Worm (Caenorhabditis elegans) whole organism, early embryonic: ENCODE results near the gene spp-24.

ENCODE experiments used
- B0310.2 ChIP-seq: sonication (generic microtip); optimal IDR thresholded peaks from 2 replicates; lab custom pipeline; 2016; ENCODE audit warnings: mild to moderate bottlenecking, missing genetic modification characterization, missing compliant biosample characterization
- aly-1 ChIP-seq: sonication (generic microtip); optimal IDR thresholded peaks from 2 replicates; lab custom pipeline; 2016; ENCODE audit warnings: missing genetic modification characterization, missing compliant biosample characterization
- ama-1 ChIP-seq: fragments of 150-350 bp; optimal IDR thresholded peaks from 2 replicates; lab custom pipeline; 2014
- ceh-13 ChIP-seq: fragments of 200-800 bp; sonication (Bioruptor generic); optimal IDR thresholded peaks from 2 replicates; lab custom pipeline; 2018; ENCODE audit warnings: mild to moderate bottlenecking, missing genetic modification characterization, missing compliant biosample characterization
- ceh-36 ChIP-seq: sonication (generic microtip); optimal IDR thresholded peaks from 2 replicates; lab custom pipeline; 2016; ENCODE audit warnings: missing genetic modification characterization, inconsistent platforms, missing compliant biosample characterization
- ets-7 ChIP-seq: sonication (generic microtip); optimal IDR thresholded peaks from 2 replicates; lab custom pipeline; 2016; ENCODE audit warnings: missing genotype, missing genetic modification characterization, missing compliant biosample characterization
- flt-1 ChIP-seq: fragments of 200-800 bp; sonication (Bioruptor generic); IDR thresholded peaks from 2 replicates; pipeline ENCODE4 v1.3.6; 2022; ENCODE audit warnings: missing genetic modification characterization, missing compliant biosample characterization
- hnd-1 ChIP-seq: sonication (generic microtip); optimal IDR thresholded peaks from 2 replicates; lab custom pipeline; 2016; ENCODE audit warnings: missing genetic modification characterization, missing compliant biosample characterization
- pes-1 ChIP-seq: fragments of 200-800 bp; sonication (Bioruptor generic); IDR thresholded peaks from 2 replicates; pipeline ENCODE4 v1.3.6; 2022; ENCODE audit warnings: missing genetic modification reagents, missing genetic modification characterization, missing compliant biosample characterization

DNA sequence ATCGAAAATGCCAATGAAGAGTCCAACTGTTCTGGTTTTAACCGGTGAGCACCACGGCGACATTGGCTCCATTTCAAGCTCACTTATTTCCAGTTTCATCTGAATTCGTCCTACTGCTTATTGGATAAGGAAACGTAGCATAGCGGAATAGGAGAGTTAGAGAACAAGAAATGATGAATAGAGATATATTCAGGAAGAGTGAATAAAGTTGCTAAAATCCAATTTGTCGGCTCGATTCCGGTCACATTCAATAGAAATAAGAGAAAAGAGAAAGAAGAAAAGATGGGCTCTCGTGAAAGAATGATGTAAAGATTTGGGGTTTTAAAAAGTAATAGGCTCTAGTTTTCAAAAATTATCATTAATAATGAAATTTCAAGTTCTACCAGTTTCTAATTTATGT is 34.0 kb upstream of the spp-24 start:
- TF ChIP-seq ama-1 (lab: Kevin White, UChicago) (no peak), flt-1 (GFP tag; lab: Robert Waterston, UW) (no peak), ets-7 (tag; lab: Kevin White, UChicago) (no peak), aly-1 (tag; lab: Kevin White, UChicago) (no peak), ceh-13 (GFP tag; lab: Kevin White, UChicago) (no peak), ceh-36 (tag; lab: Kevin White, UChicago) (no peak), hnd-1 (no peak), pes-1 (GFP tag; lab: Robert Waterston, UW) (no peak), B0310.2 (no peak)
